Fruit fly (Drosophila melanogaster) ovary, adult (tissue): ENCODE data around the gene Hr4.
A peak's percentile ranks its signal among the peaks of the same experiment; 100 is the strongest.

Source experiments
- CG17801 ChIP-seq: fragments of 200-800 bp; optimal IDR thresholded peaks from 2 replicates; lab custom pipeline; 2019; ENCODE audit warnings: missing biosample characterization, mild to moderate bottlenecking, missing genetic modification characterization, moderate library complexity; ENCODE audit not compliant: partially characterized antibody

Hr4 gene

DNA sequence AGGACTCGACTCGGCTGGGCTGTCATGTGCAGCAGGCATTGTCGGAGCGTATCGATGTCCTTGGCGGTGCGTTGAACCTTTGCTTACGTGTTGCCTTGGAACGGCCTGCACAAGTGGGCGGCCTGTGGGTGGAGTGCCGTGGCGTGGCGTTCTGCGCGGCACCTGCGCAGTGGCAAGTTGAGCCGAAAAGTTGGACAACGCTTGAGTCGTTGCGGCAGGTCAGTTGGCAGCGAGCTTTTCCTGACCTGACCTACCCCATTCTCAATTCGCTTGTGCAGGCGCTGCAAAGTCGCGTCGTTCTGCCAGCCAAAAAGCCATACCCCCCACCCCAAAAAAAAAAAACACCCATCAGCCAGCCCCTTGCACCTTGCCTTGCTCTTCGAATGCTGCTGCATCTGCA lies 40.0 kb downstream of the Hr4 start:
- no peak for TF ChIP-seq CG17801

DNA sequence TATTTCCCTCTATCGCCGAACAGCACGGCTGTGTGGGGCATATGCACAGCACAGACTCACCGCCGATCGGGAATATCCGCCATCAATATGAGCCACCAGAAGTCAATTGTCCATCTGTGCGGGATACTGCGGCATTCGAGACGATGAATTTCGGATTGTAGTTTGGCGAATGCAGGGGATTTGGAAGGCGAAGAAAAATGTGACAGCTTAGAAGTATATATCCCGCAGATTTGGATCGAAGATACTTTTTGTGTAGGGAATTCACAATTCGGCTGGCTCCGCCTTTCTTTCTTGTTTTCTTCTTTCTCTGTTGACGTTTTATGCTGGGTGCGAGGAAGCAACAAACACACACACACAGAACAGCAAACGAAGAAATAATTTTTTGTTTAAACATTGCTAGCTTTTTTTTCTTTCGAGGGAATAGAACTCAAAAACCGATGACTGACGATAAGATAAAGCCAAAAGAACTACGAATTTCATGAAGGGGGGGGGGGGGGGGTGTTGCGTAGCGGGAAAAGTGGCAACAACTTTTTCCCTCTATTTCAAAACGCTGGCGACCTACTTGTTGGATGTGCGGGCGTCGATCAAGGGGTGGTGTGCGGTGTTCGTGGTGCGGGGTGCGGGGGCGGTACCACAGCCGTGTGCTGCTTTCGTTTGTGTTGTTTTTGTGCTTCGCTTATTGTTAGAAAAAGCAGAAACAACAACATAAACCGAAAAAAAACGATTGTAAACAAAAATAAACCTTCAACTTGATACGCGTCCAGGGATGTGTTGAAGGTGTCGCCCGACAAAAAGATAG lies 42.6 kb downstream of the Hr4 start:
- no peak for TF ChIP-seq CG17801

DNA sequence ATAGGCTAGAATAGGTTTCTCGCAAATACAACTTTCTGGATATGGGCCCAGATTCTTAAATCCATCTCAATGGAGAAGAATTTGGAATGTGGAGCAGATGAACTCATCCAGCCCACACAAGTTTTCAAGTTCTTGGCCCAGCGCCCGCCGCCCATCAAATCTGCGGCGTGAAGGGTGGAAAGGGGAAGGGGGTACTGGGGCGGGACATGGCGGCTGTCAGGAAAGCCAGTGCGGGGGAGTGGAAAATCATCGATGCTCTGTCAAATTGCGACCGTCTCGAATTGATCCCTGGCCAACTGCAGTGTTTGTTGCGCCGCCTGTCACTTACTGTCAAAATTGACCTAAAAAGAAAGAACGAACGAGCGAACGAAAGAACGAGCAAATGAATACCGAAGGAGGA lies 43.8 kb downstream of the Hr4 start:
- no peak for TF ChIP-seq CG17801

DNA sequence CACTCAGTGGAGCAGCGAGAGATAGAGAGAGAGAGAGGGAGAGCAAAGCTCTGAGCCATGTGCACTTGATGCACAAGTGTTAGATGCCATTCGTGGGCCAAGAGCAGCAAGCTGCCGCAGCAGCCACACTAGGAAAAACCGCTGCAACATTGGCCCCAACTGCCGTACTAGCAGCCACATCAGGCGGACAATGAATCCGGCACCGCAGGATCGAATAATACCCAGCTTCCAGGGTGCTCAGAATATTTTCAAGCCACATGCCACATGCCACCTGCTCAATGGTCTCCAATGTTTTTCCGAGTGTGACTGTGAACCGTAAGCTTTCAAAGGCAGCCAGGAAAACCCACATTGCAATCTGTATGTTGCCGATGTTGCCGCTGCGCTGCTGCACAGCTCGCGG lies 46.9 kb downstream of the Hr4 start:
- no peak for TF ChIP-seq CG17801

DNA sequence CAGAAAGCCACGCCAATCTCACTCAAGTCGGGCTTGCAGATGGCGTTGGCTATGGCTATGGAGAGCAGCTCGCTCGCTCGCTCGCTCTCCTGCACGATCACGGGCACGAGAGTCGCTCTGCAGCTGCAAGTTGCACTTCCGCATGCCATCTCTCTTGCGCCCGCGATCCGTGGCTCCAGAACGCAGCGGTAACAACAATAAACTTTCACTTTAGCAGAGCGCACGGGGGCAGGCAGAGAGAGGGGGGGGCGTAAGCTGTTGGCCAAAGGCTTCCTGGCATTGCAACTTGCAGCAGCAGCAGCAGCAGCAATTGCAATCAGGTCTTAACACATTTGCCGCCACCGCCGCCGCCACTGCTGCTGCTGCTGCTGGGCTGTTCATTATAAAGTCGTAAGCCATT lies 48.2 kb downstream of the Hr4 start:
- no peak for TF ChIP-seq CG17801

DNA sequence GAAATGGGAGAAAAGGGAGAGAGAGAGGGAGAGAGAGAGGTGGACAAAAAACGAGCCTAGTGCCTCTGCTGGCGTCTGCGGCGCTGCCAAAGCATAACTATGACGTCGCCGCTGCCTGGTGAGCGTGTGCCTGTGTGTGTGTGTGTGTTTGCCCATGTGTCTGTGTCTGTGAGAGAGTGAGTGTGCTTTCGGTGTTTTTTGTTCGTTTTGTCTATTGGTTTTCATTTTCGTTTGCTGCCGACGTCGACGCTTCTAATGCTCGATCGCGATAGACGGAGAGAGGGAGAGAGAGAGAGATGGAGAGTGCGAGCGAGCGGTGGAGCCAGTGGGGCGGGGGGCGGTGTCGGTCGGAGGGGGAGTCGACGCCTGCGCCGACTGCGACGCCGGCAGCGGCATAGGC lies 50.1 kb downstream of the Hr4 start:
- TF ChIP-seq CG17801 = no peak

DNA sequence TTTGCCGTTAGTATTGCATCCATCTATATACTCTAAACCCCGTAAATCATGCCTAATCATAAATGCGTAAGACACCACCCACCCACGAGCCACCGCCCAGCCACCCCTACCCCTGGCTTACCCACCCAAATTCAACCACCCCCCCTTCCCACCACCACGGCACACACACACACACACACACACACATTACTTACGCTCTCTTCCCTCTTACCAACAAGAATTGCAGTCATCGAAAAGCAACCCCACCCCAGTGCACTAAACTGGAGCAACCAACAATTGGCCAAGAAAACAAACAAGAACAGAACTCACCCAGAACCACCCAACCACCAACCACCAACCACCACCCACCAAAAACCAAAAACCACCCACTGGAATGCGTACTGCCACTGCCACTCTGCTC lies 52.4 kb downstream of the Hr4 start:
- TF ChIP-seq CG17801 = no peak

DNA sequence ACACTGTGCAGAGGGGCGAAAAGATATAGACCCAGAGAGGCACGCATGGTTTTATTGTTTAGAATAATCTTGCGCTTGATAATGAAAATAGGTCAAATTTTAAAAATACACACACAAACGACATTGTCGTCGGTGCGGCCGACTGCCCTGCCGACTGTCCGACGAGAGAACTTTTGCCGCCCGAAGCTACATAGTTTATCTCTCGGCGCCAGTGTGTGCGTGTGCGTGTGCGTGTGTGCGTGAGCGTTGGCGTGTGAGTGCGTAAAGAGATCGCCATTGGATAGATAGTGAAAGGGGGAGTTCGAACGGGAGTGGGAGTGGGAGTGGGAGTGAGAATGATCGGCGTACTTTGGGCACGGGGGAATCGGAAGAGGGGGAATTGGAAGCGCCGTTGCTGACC lies 53.9 kb downstream of the Hr4 start:
- no peak for TF ChIP-seq CG17801

DNA sequence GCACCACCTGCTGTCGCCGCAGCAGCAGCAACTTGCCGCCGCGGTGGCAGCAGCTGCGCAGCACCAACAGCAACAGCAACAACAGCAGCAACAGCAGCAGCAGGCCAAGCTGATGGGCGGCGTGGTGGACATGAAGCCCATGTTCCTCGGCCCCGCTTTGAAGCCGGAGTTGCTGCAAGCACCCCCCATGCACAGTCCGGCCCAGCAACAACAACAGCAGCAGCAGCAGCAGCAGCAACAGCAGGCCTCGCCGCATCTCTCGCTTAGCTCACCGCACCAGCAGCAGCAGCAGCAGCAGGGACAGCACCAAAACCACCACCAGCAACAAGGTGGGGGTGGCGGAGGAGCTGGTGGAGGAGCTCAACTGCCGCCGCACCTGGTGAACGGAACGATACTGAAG lies 59.3 kb downstream of the Hr4 start:
- TF ChIP-seq CG17801 = no peak

DNA sequence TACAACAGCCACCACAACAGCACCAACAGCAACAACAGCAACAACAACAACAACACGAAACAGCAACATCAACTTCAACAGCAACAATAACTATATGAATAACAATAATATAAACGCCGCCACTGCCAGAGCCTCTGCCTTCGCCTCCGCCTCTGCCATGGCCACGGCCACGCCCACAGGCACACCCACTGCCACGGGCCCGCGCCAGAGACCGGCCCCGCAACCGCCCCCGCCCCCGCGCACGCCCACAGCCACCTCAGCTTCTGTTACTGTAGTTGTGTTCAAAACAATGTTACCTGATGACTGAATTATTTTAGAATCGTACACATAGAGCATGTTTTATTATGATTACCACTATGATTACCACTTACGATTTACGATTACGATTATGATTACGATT lies 62.4 kb downstream of the Hr4 start:
- no peak for TF ChIP-seq CG17801

DNA sequence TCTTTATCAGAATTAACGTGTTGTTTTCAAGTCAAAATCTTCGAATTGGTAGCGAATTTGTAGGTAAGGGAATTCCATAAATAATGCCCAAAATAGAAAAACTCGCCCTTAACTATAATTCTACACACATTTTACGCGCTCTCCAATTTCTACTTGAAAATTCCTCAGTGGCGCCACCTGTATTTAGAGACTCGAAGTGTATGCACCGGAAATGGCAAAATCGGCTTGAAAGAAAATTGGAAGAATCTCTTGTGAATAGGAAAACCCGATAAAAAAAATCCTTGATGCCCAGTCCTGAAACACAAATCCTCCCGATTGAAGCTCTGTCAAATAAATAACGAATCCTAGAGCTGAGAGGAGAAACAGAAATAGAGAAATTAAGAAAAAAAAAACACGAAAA lies 64.1 kb downstream of the Hr4 start:
- peak; percentile 51 for TF ChIP-seq CG17801

DNA sequence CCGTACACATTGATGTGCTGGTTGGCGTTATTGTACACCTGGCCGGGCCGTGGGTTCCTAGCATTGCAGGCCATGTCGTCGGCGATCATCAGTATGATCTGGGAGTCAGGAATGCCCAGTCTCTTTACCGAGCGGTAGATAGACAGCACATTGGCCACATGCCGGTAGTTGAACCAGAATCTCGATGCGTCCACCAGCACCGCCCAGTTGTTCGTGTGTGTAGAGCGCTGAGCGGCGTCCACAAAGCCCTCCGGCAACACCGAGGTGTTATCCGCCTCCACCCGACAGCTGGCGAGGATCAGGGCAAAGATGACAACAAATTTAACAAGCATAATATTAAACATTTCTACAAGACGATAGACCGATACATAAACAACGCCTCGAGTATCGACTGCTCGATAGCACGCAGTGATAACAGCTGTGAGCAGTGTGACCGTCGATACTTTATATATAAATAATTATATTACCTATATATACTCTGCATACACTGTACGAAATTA lies 67.3 kb downstream of the Hr4 start, which contains the start of gene PIG-K:
PIG-K (minus strand) TSS at position 412 of the 500 bp plus-strand sequence.
- no peak for TF ChIP-seq CG17801

DNA sequence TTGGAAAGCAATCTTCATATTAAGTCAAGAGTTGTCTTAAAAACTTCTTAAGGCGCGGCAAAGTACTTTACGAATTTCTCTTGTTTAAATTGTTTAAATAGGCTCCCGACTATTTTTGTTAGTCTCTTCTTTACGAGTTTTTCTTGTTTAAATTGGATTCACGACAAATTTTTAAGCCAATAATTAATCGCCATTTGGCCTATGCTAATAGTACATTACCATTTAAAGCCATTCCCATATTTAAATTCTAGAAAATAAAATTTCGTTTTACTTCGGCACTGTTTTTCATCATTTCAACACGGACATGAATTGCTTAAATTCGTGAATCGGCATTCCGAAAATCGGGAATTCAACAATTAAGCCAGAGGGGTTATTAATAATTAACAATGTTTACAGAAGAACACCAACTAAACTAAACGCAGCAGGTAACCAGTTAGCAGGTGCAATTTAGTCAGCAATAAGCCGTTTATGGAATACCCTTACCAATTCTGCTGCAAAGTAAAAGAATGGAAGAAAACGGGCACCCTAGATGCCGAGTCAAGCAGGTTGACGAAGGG lies 67.8 kb downstream of the Hr4 start:
- peak; percentile 68 for TF ChIP-seq CG17801

DNA sequence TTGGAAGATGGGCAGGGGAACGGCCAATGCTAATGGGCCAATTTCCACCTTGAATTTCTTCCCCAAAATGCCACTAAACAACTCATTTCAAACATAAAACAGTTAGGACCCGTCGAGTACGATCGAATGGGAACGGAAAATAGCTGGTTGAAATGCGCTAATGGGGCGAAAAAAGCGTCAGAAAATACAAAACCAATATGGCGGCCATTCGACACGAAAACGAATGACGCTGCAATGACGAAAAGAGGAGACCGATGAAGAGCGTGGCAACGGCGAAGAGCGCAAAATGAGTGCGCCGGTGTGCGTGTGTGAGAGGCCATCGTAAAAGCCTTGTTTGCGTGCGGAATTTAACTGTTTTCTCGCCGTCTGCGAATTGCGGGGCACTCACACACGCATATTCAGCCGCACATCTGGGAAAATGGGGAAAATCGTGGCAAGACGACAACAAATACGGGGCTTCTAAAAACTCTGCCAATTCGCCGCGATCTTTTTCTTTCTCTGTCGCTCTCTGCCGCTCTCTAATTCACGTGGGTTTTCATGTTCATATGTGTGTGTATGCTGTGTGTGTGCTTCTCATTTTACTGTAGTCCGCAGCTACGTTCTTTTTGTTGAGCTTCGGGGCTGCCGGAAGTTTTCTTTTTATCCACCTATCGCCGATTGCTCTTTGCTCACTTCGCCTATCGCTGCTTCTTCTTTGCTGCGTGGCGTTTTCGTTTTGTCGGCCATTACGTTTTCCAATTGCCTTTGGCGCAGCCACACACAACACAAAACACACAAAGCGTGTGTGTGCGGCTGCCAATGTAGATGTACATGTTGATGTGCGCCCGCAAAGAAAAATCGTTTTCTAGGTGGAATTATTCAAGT lies 68.5 kb downstream of the Hr4 start, which contains the start of gene east:
east (plus strand) TSS at position 851 of the 864 bp plus-strand sequence.
- TF ChIP-seq CG17801 = peak; percentile 12

DNA sequence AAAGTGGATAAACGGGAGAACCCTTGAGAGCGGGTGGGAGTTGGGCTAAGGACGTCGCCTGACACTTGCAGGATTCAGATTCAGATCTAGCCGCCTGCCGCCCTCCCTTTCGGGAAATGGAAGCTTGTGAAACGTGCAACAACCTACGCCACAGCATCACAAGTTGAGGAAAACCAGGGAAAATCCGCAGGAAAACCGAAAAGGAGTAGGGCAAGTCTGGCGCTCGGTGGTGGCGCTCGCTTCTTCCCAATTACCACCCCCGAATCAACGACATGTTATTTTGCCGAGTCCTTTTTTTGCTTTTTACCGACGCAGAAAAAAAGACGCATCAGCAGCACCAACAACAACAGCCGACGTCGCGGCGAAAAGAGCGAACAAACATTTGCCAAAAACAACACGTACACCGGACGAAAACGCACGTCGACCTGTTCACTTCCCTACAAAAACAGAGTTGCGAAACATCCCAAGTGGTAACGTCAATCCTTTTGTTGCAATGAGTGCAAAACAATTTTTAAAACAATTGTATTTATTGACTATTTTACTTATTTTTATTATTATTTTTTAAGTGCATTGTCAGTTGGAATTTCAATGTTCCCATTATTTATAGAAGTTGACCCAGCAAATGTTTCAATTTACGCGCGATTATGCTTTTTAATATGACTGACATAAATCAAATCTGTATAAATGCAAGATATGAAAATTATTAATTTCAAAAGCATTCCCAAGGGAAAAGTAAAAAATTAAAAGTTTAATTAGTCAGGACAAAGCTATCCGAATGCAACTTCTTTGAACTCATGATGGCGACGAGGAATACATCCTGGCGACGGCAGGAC lies 69.8 kb downstream of the Hr4 start:
- no peak for TF ChIP-seq CG17801

DNA sequence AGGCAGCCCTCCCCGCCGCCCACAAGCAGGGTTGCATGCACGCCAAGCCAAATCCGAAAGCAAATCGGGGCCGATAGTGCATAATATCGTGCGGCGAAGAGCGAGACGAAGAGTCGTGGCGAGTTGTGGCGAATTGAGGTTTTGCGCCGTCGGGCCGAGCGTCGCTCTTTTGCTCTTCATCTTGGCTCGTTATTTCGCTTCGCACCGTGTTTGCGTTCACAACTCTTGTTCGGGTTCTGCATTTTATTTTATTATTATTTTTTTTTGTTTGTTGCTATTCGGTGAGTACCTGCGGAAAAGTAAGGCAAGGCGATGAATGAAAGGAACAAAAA lies 70.3 kb downstream of the Hr4 start:
- peak; percentile 12 for TF ChIP-seq CG17801
